Worm (Caenorhabditis elegans) whole organism, late embryonic: Measurements from ENCODE around the gene Y22D7AR.6.

Source experiments
- C08G9.2 ChIP-seq: sonication (generic microtip); optimal IDR thresholded peaks from 2 replicates; lab custom pipeline; 2016; ENCODE audit warnings: mild to moderate bottlenecking, missing genetic modification characterization, moderate library complexity, missing compliant biosample characterization
- F13H6.1 ChIP-seq: sonication (generic microtip); optimal IDR thresholded peaks from 2 replicates; lab custom pipeline; 2016; ENCODE audit warnings: missing genetic modification characterization, missing compliant biosample characterization
- K09A11.1 ChIP-seq: sonication (generic microtip); optimal IDR thresholded peaks from 2 replicates; lab custom pipeline; 2017; ENCODE audit warnings: antibody characterized with exemption, mild to moderate bottlenecking, missing genetic modification characterization, missing compliant biosample characterization; ENCODE audit not compliant: insufficient read depth
- Y22D7AL.16 ChIP-seq: sonication (generic microtip); optimal IDR thresholded peaks from 2 replicates; lab custom pipeline; 2016; ENCODE audit warnings: missing genetic modification characterization, missing compliant biosample characterization
- ceh-19 ChIP-seq: fragments of 200-800 bp; sonication (Bioruptor generic); optimal IDR thresholded peaks from 2 replicates; lab custom pipeline; 2018; ENCODE audit warnings: mild to moderate bottlenecking, missing genetic modification characterization, missing compliant biosample characterization
- ceh-2 ChIP-seq: sonication (generic microtip); optimal IDR thresholded peaks from 2 replicates; lab custom pipeline; 2016; ENCODE audit warnings: missing genotype, missing genetic modification characterization, missing compliant biosample characterization
- ceh-22 ChIP-seq: sonication (generic microtip); optimal IDR thresholded peaks from 2 replicates; lab custom pipeline; 2017; ENCODE audit warnings: missing biosample characterization, missing genetic modification characterization
- ceh-24 ChIP-seq: sonication (generic microtip); optimal IDR thresholded peaks from 2 replicates; lab custom pipeline; 2016; ENCODE audit warnings: mild to moderate bottlenecking, missing genetic modification characterization, missing compliant biosample characterization
- ceh-34 ChIP-seq: sonication (generic microtip); optimal IDR thresholded peaks from 2 replicates; lab custom pipeline; 2016; ENCODE audit warnings: mild to moderate bottlenecking, missing genetic modification characterization, missing compliant biosample characterization
- dmd-4 ChIP-seq: sonication (generic microtip); optimal IDR thresholded peaks from 2 replicates; lab custom pipeline; 2016; ENCODE audit warnings: borderline replicate concordance, missing genetic modification characterization, missing compliant biosample characterization
- dve-1 ChIP-seq: sonication (generic microtip); optimal IDR thresholded peaks from 2 replicates; lab custom pipeline; 2017; ENCODE audit warnings: antibody characterized with exemption, mild to moderate bottlenecking, missing genetic modification characterization, missing compliant biosample characterization
- fax-1 ChIP-seq: sonication (generic microtip); optimal IDR thresholded peaks from 2 replicates; lab custom pipeline; 2016; ENCODE audit warnings: missing genotype, missing genetic modification characterization, missing compliant biosample characterization
- fkh-10 ChIP-seq: fragments of 150-350 bp; optimal IDR thresholded peaks from 2 replicates; lab custom pipeline; 2014; ENCODE audit warnings: missing biosample characterization, missing genetic modification reagents, missing genetic modification characterization
- fkh-6 ChIP-seq: sonication (generic microtip); optimal IDR thresholded peaks from 2 replicates; lab custom pipeline; 2016; ENCODE audit warnings: missing genetic modification characterization, missing compliant biosample characterization
- hlh-13 ChIP-seq: fragments of 200-800 bp; sonication (Bioruptor generic); optimal IDR thresholded peaks from 2 replicates; lab custom pipeline; 2018; ENCODE audit warnings: mild to moderate bottlenecking, missing genetic modification characterization, missing compliant biosample characterization
- hlh-6 ChIP-seq: sonication (generic microtip); optimal IDR thresholded peaks from 2 replicates; lab custom pipeline; 2016; ENCODE audit warnings: missing genotype, missing genetic modification characterization, missing compliant biosample characterization
- lin-11 ChIP-seq: fragments of 200-800 bp; sonication (Bioruptor generic); optimal IDR thresholded peaks from 2 replicates; lab custom pipeline; 2018; ENCODE audit warnings: mild to moderate bottlenecking, missing genetic modification characterization, missing compliant biosample characterization
- madf-2 ChIP-seq: sonication (generic microtip); optimal IDR thresholded peaks from 2 replicates; lab custom pipeline; 2017; ENCODE audit warnings: missing genetic modification characterization, missing compliant biosample characterization
- mec-3 ChIP-seq: sonication (generic microtip); optimal IDR thresholded peaks from 2 replicates; lab custom pipeline; 2016; ENCODE audit warnings: borderline replicate concordance, missing genetic modification characterization, missing compliant biosample characterization
- nfya-1 ChIP-seq: sonication (generic microtip); optimal IDR thresholded peaks from 2 replicates; lab custom pipeline; 2017; ENCODE audit warnings: missing genetic modification characterization, mild to moderate bottlenecking, missing compliant biosample characterization, antibody characterized with exemption, moderate library complexity
- nhr-232 ChIP-seq: sonication (generic microtip); optimal IDR thresholded peaks from 2 replicates; lab custom pipeline; 2016; ENCODE audit warnings: missing genetic modification characterization, missing compliant biosample characterization
- odd-2 ChIP-seq: sonication (generic microtip); optimal IDR thresholded peaks from 2 replicates; lab custom pipeline; 2017; ENCODE audit warnings: antibody characterized with exemption, mild to moderate bottlenecking, missing genetic modification characterization, missing compliant biosample characterization
- pag-3 ChIP-seq: sonication (generic microtip); optimal IDR thresholded peaks from 2 replicates; lab custom pipeline; 2016; ENCODE audit warnings: missing compliant biosample characterization, missing genetic modification characterization, borderline replicate concordance
- pha-4 ChIP-seq: fragments of 150-350 bp; optimal IDR thresholded peaks from 2 replicates; lab custom pipeline; 2018; ENCODE audit warnings: missing biosample characterization, missing genetic modification reagents, missing genetic modification characterization
- pros-1 ChIP-seq: fragments of 150-350 bp; optimal IDR thresholded peaks from 2 replicates; lab custom pipeline; 2014; ENCODE audit warnings: missing biosample characterization, missing genetic modification reagents, missing genetic modification characterization
- rnt-1 ChIP-seq: sonication (generic microtip); optimal IDR thresholded peaks from 2 replicates; lab custom pipeline; 2016; ENCODE audit warnings: missing genetic modification characterization, missing compliant biosample characterization
- sdc-2 ChIP-seq: sonication (generic microtip); optimal IDR thresholded peaks from 2 replicates; lab custom pipeline; 2016; ENCODE audit warnings: missing genotype, missing genetic modification characterization, missing compliant biosample characterization
- syd-9 ChIP-seq: sonication (generic microtip); optimal IDR thresholded peaks from 2 replicates; lab custom pipeline; 2016; ENCODE audit warnings: mild to moderate bottlenecking, missing genetic modification characterization, moderate library complexity, missing compliant biosample characterization
- tbx-2 ChIP-seq: sonication (generic microtip); optimal IDR thresholded peaks from 2 replicates; lab custom pipeline; 2016; ENCODE audit warnings: missing genetic modification characterization, missing compliant biosample characterization
- tbx-7 ChIP-seq: sonication (generic microtip); optimal IDR thresholded peaks from 2 replicates; lab custom pipeline; 2016; ENCODE audit warnings: missing genotype, missing genetic modification characterization, missing compliant biosample characterization
- unc-3 ChIP-seq, 2 experiments: fragments of 200-800 bp in 1 of 2; sonication (Bioruptor generic) in 1 of 2; sonication (generic microtip) in 1 of 2; conservative IDR thresholded peaks in 1 of 2; optimal IDR thresholded peaks in 1 of 2; 2 replicates each; pipeline versions ENCODE4 v1.3.6 to Lab custom; 2016 to 2022; ENCODE audit warnings: missing compliant biosample characterization in 2 of 2, missing genetic modification characterization in 2 of 2, missing genetic modification reagents in 1 of 2
- zip-5 ChIP-seq: sonication (generic microtip); optimal IDR thresholded peaks from 2 replicates; lab custom pipeline; 2016; ENCODE audit warnings: missing genetic modification characterization, missing compliant biosample characterization

The Y22D7AR.6 gene

ce11 chrIII:1702337-1702736 is 25.8 kb upstream of the Y22D7AR.6 start, which contains the start of gene spex-3:
TSS of gene spex-3 (minus strand) at chrIII:1702437.
- no peak for TF ChIP-seq hlh-6 (tag; lab: Kevin White, UChicago)
- TF ChIP-seq fax-1 (tag; lab: Kevin White, UChicago): no peak
- no peak for TF ChIP-seq fkh-10 (GFP tag; lab: Kevin White, UChicago)
- TF ChIP-seq ceh-22 (tag; lab: Kevin White, UChicago): no peak
- no peak for TF ChIP-seq sdc-2 (tag; lab: Kevin White, UChicago)
- no peak for TF ChIP-seq pag-3 (tag; lab: Kevin White, UChicago)
- no peak for TF ChIP-seq odd-2 (tag; lab: Kevin White, UChicago)
- TF ChIP-seq ceh-19 (GFP tag; lab: Kevin White, UChicago): no peak
- TF ChIP-seq zip-5: no peak
- no peak for TF ChIP-seq F13H6.1 (tag; lab: Kevin White, UChicago)
- TF ChIP-seq pros-1 (tag; lab: Kevin White, UChicago): no peak
- no peak for TF ChIP-seq nhr-232 (tag; lab: Kevin White, UChicago)

ce11 chrIII:1698842-1699241 is 22.3 kb upstream of the Y22D7AR.6 start, which contains the start of gene fbxa-74:
TSS of gene fbxa-74 (minus strand) at chrIII:1698986.
- TF ChIP-seq rnt-1 (tag; lab: Kevin White, UChicago) (no peak), dmd-4 (tag; lab: Kevin White, UChicago) (no peak), odd-2 (tag; lab: Kevin White, UChicago) (no peak)

ce11 chrIII:1695006-1695405 is 18.5 kb upstream of the Y22D7AR.6 start, which contains the start of gene srd-64:
TSS of gene srd-64 (minus strand) at chrIII:1695106.
- TF ChIP-seq K09A11.1: no peak
- TF ChIP-seq fax-1 (tag; lab: Kevin White, UChicago): no peak
- no peak for TF ChIP-seq tbx-7 (tag; lab: Kevin White, UChicago)
- TF ChIP-seq unc-3 (GFP tag; conservative IDR thresholded peaks at IDR 0.05; lab: Robert Waterston, UW): no peak
- no peak for TF ChIP-seq unc-3 (tag; optimal IDR thresholded peaks at IDR 0.05; lab: Kevin White, UChicago)
- TF ChIP-seq ceh-24: no peak
- TF ChIP-seq tbx-2 (tag; lab: Kevin White, UChicago): no peak
- TF ChIP-seq ceh-34 (tag; lab: Kevin White, UChicago): no peak
- TF ChIP-seq lin-11 (tag; lab: Kevin White, UChicago): no peak
- TF ChIP-seq pag-3 (tag; lab: Kevin White, UChicago): no peak
- TF ChIP-seq dve-1: no peak
- no peak for TF ChIP-seq C08G9.2 (tag; lab: Kevin White, UChicago)
- TF ChIP-seq ceh-22 (tag; lab: Kevin White, UChicago): no peak
- no peak for TF ChIP-seq syd-9 (tag; lab: Kevin White, UChicago)
- TF ChIP-seq ceh-2 (tag; lab: Kevin White, UChicago): no peak
- no peak for TF ChIP-seq odd-2 (tag; lab: Kevin White, UChicago)
- TF ChIP-seq nfya-1 (tag; lab: Kevin White, UChicago): no peak

ce11 chrIII:1689927-1690326 is 13.4 kb upstream of the Y22D7AR.6 start, which contains the start of gene Y22D7AR.14:
TSS of gene Y22D7AR.14 (minus strand) at chrIII:1690027.
- no peak for TF ChIP-seq Y22D7AL.16
- TF ChIP-seq hlh-13: no peak
- no peak for TF ChIP-seq hlh-6 (tag; lab: Kevin White, UChicago)
- TF ChIP-seq zip-5: no peak
- no peak for TF ChIP-seq ceh-2 (tag; lab: Kevin White, UChicago)
- no peak for TF ChIP-seq mec-3 (tag; lab: Kevin White, UChicago)
- TF ChIP-seq fkh-6 (tag; lab: Kevin White, UChicago): no peak
- no peak for TF ChIP-seq madf-2 (tag; lab: Kevin White, UChicago)
- TF ChIP-seq C08G9.2 (tag; lab: Kevin White, UChicago): no peak

ce11 chrIII:1687999-1688398 is 11.5 kb upstream of the Y22D7AR.6 start, which contains the start of gene Y22D7AR.7:
TSS of gene Y22D7AR.7 (minus strand) at chrIII:1688099.
- no peak for TF ChIP-seq fax-1 (tag; lab: Kevin White, UChicago)
- TF ChIP-seq pha-4 (tag; lab: Kevin White, UChicago): no peak
